Fruit fly (Drosophila melanogaster) whole organism, embryonic: ENCODE data around the gene CG7551.

Experiments
- Adf1 ChIP-seq: fragments of 200-800 bp; sonication (Bioruptor generic); IDR thresholded peaks from 2 replicates; pipeline ENCODE4 v1.3.6; 2022; ENCODE audit warnings: missing biosample characterization, missing genetic modification characterization
- Awh ChIP-seq: fragments of 200-800 bp; sonication (Bioruptor generic); IDR thresholded peaks from 2 replicates; pipeline ENCODE4, ENCODE4 v1.3.6; 2022; ENCODE audit warnings: missing biosample characterization, missing genetic modification characterization
- CG10267 ChIP-seq: fragments of 200-800 bp; sonication (Bioruptor generic); optimal IDR thresholded peaks from 2 replicates; lab custom pipeline; 2018; ENCODE audit warnings: missing biosample characterization, mild to moderate bottlenecking, missing genetic modification characterization, moderate library complexity
- CG10366 ChIP-seq: fragments of 200-800 bp; sonication (Bioruptor generic); IDR thresholded peaks from 2 replicates; pipeline ENCODE4 v1.3.6; 2022; ENCODE audit warnings: missing biosample characterization, missing genetic modification characterization
- CG10959 ChIP-seq: fragments of 200-800 bp; sonication (Bioruptor generic); IDR thresholded peaks from 2 replicates; pipeline ENCODE4 v1.3.6; 2022; ENCODE audit warnings: missing biosample characterization, missing genetic modification characterization
- CG11695 ChIP-seq: fragments of 200-800 bp; sonication (Bioruptor generic); IDR thresholded peaks from 3 replicates; pipeline ENCODE4 v1.3.6; 2022; ENCODE audit warnings: missing biosample characterization, missing genetic modification characterization
- CG12236 ChIP-seq: fragments of 200-800 bp; sonication (Bioruptor generic); optimal IDR thresholded peaks from 2 replicates; lab custom pipeline; 2016; ENCODE audit warnings: missing biosample characterization, missing genetic modification characterization
- CG1233 ChIP-seq: fragments of 200-800 bp; sonication (Bioruptor generic); optimal IDR thresholded peaks from 4 replicates; lab custom pipeline; 2018; ENCODE audit warnings: missing biosample characterization, mild to moderate bottlenecking, missing genetic modification characterization
- CG14710 ChIP-seq: fragments of 200-800 bp; sonication (Bioruptor generic); optimal IDR thresholded peaks from 3 replicates; lab custom pipeline; 2019; ENCODE audit warnings: missing biosample characterization, mild to moderate bottlenecking, missing genetic modification characterization, moderate library complexity
- CG15269 ChIP-seq: fragments of 200-800 bp; sonication (Bioruptor generic); optimal IDR thresholded peaks from 2 replicates; lab custom pipeline; 2018; ENCODE audit warnings: missing biosample characterization, mild to moderate bottlenecking, missing genetic modification characterization, moderate library complexity
- CG16779 ChIP-seq: fragments of 200-800 bp; sonication (Bioruptor generic); IDR thresholded peaks from 2 replicates; pipeline ENCODE4 v1.3.6; 2022; ENCODE audit warnings: missing biosample characterization, missing genetic modification characterization
- CG30403 ChIP-seq: fragments of 200-800 bp; sonication (Bioruptor generic); optimal IDR thresholded peaks from 3 replicates; lab custom pipeline; 2016; ENCODE audit warnings: missing biosample characterization, missing genetic modification characterization
- CG31365 ChIP-seq: fragments of 200-800 bp; sonication (Bioruptor generic); optimal IDR thresholded peaks from 2 replicates; lab custom pipeline; 2018; ENCODE audit warnings: missing biosample characterization, mild to moderate bottlenecking, missing genetic modification characterization
- CG32767 ChIP-seq: fragments of 200-800 bp; sonication (Bioruptor generic); IDR thresholded peaks from 2 replicates; pipeline ENCODE4 v1.3.6; 2022; ENCODE audit warnings: missing biosample characterization, missing genetic modification characterization
- CG3407 ChIP-seq: fragments of 200-800 bp; sonication (Bioruptor generic); optimal IDR thresholded peaks from 2 replicates; lab custom pipeline; 2018; ENCODE audit warnings: missing biosample characterization, mild to moderate bottlenecking, missing genetic modification characterization
- CG34376 ChIP-seq: fragments of 200-800 bp; sonication (Bioruptor generic); optimal IDR thresholded peaks from 2 replicates; lab custom pipeline; 2018; ENCODE audit warnings: missing biosample characterization, mild to moderate bottlenecking, missing genetic modification characterization
- CG42726 ChIP-seq: fragments of 200-800 bp; sonication (Bioruptor generic); IDR thresholded peaks from 2 replicates; pipeline ENCODE4 v1.3.6; 2022; ENCODE audit warnings: missing biosample characterization, missing genetic modification characterization; ENCODE audit not compliant: partially characterized antibody
- CG4424 ChIP-seq: fragments of 200-800 bp; sonication (Bioruptor generic); optimal IDR thresholded peaks from 3 replicates; lab custom pipeline; 2016; ENCODE audit warnings: missing biosample characterization, missing genetic modification characterization
- CG6854 ChIP-seq: fragments of 200-800 bp; sonication (Bioruptor generic); optimal IDR thresholded peaks from 3 replicates; lab custom pipeline; 2017; ENCODE audit warnings: missing biosample characterization, mild to moderate bottlenecking, missing genetic modification characterization
- CG7271 ChIP-seq: fragments of 200-800 bp; sonication (Bioruptor generic); optimal IDR thresholded peaks from 2 replicates; lab custom pipeline; 2018; ENCODE audit warnings: missing biosample characterization, mild to moderate bottlenecking, missing genetic modification characterization, moderate library complexity
- CG7745 ChIP-seq: fragments of 200-800 bp; sonication (Bioruptor generic); optimal IDR thresholded peaks from 2 replicates; lab custom pipeline; 2018; ENCODE audit warnings: missing biosample characterization, mild to moderate bottlenecking, missing genetic modification characterization, moderate library complexity
- CG8478 ChIP-seq: fragments of >200 bp; optimal IDR thresholded peaks from 2 replicates; lab custom pipeline; 2018
- CG9215 ChIP-seq: fragments of 200-800 bp; sonication (Bioruptor generic); IDR thresholded peaks from 2 replicates; pipeline ENCODE4 v1.3.6; 2022; ENCODE audit warnings: missing biosample characterization, missing genetic modification characterization
- CG9876 ChIP-seq: fragments of 200-800 bp; sonication (Bioruptor generic); optimal IDR thresholded peaks from 2 replicates; lab custom pipeline; 2016; ENCODE audit warnings: missing biosample characterization, missing genetic modification characterization
- Dfd ChIP-seq, 2 experiments: fragments of >200 bp; optimal IDR thresholded peaks; 2 replicates each; lab custom pipeline; 2017; ENCODE audit warnings: missing biosample characterization in 2 of 2, missing genetic modification characterization in 2 of 2
- Dip2 ChIP-seq: fragments of 200-800 bp; sonication (Bioruptor generic); IDR thresholded peaks from 2 replicates; pipeline ENCODE4 v1.3.6; 2022; ENCODE audit warnings: missing biosample characterization, missing genetic modification characterization
- Ets97D ChIP-seq: fragments of 200-800 bp; sonication (Bioruptor generic); optimal IDR thresholded peaks from 3 replicates; lab custom pipeline; 2016; ENCODE audit warnings: missing biosample characterization, missing genetic modification characterization
- GATAe ChIP-seq: fragments of 200-800 bp; sonication (Bioruptor generic); conservative IDR thresholded peaks from 2 replicates; pipeline ENCODE4 v1.3.6; 2022; ENCODE audit warnings: missing biosample characterization, missing genetic modification characterization
- HmgZ ChIP-seq: fragments of 200-800 bp; sonication (Bioruptor generic); optimal IDR thresholded peaks from 2 replicates; lab custom pipeline; 2018; ENCODE audit warnings: missing biosample characterization, mild to moderate bottlenecking, missing genetic modification characterization
- NK7.1 ChIP-seq: fragments of 200-800 bp; sonication (Bioruptor generic); optimal IDR thresholded peaks from 3 replicates; lab custom pipeline; 2016; ENCODE audit warnings: missing biosample characterization, missing genetic modification characterization
- PHDP ChIP-seq: fragments of 200-800 bp; sonication (Bioruptor generic); optimal IDR thresholded peaks from 3 replicates; lab custom pipeline; 2018; ENCODE audit warnings: missing biosample characterization, mild to moderate bottlenecking, missing genetic modification characterization, moderate library complexity
- Rfx ChIP-seq: fragments of 200-800 bp; sonication (Bioruptor generic); IDR thresholded peaks from 2 replicates; pipeline ENCODE4 v1.3.6; 2022; ENCODE audit warnings: missing biosample characterization, missing genetic modification characterization
- Vsx1 ChIP-seq: fragments of 200-800 bp; sonication (Bioruptor generic); optimal IDR thresholded peaks from 2 replicates; lab custom pipeline; 2017; ENCODE audit warnings: missing biosample characterization, mild to moderate bottlenecking, missing genetic modification characterization, missing genetic modification reagents
- abd-A ChIP-seq: fragments of 200-800 bp; sonication (Bioruptor generic); optimal IDR thresholded peaks from 3 replicates; lab custom pipeline; 2019; ENCODE audit warnings: missing biosample characterization, mild to moderate bottlenecking, missing genetic modification characterization, moderate library complexity
- bab2 ChIP-seq: fragments of 200-800 bp; sonication (Bioruptor generic); optimal IDR thresholded peaks from 2 replicates; lab custom pipeline; 2016; ENCODE audit warnings: missing biosample characterization, missing genetic modification characterization
- bsh ChIP-seq, 2 experiments: fragments of 200-800 bp; sonication (Bioruptor generic); optimal IDR thresholded peaks; 2 replicates each; lab custom pipeline; 2017 to 2018; ENCODE audit warnings: mild to moderate bottlenecking in 2 of 2, missing biosample characterization in 2 of 2, missing genetic modification characterization in 2 of 2, moderate library complexity in 1 of 2
- btn ChIP-seq: fragments of 200-800 bp; sonication (Bioruptor generic); optimal IDR thresholded peaks from 2 replicates; lab custom pipeline; 2016; ENCODE audit warnings: missing biosample characterization, missing genetic modification characterization
- chif ChIP-seq, 2 experiments: fragments of 200-800 bp; sonication (Bioruptor generic); optimal IDR thresholded peaks; 3 replicates each; lab custom pipeline; 2016; ENCODE audit warnings: missing biosample characterization in 2 of 2, missing genetic modification characterization in 2 of 2
- crp ChIP-seq, 2 experiments: fragments of 200-800 bp; sonication (Bioruptor generic); optimal IDR thresholded peaks; 2 replicates in 1 of 2; 3 replicates in 1 of 2; lab custom pipeline; 2017; ENCODE audit warnings: missing biosample characterization in 2 of 2, missing genetic modification characterization in 2 of 2, mild to moderate bottlenecking in 1 of 2, moderate library complexity in 1 of 2
- da ChIP-seq: fragments of 200-800 bp; sonication (Bioruptor generic); optimal IDR thresholded peaks from 2 replicates; lab custom pipeline; 2016; ENCODE audit warnings: missing biosample characterization, missing genetic modification characterization
- en ChIP-seq: fragments of 200-800 bp; sonication (Bioruptor generic); optimal IDR thresholded peaks from 2 replicates; lab custom pipeline; 2016; ENCODE audit warnings: missing biosample characterization, missing genetic modification characterization
- fd96Cb ChIP-seq: fragments of 200-800 bp; sonication (Bioruptor generic); optimal IDR thresholded peaks from 2 replicates; lab custom pipeline; 2018; ENCODE audit warnings: missing biosample characterization, mild to moderate bottlenecking, missing genetic modification characterization, moderate library complexity
- gsb-n ChIP-seq: fragments of 200-800 bp; sonication (Bioruptor generic); optimal IDR thresholded peaks from 3 replicates; lab custom pipeline; 2018; ENCODE audit warnings: missing biosample characterization, mild to moderate bottlenecking, missing genetic modification characterization
- lbe ChIP-seq: fragments of 200-800 bp; sonication (Bioruptor generic); optimal IDR thresholded peaks from 2 replicates; lab custom pipeline; 2016; ENCODE audit warnings: missing biosample characterization, mild to moderate bottlenecking, missing genetic modification characterization
- nom ChIP-seq: fragments of 200-800 bp; sonication (Bioruptor generic); optimal IDR thresholded peaks from 2 replicates; lab custom pipeline; 2017; ENCODE audit warnings: missing biosample characterization, missing genetic modification characterization, mild to moderate bottlenecking, moderate library complexity, missing genetic modification reagents
- run ChIP-seq: fragments of 200-800 bp; sonication (Bioruptor generic); optimal IDR thresholded peaks from 3 replicates; lab custom pipeline; 2018; ENCODE audit warnings: missing biosample characterization, mild to moderate bottlenecking, missing genetic modification characterization
- sd ChIP-seq: fragments of 200-800 bp; sonication (Bioruptor generic); optimal IDR thresholded peaks from 3 replicates; lab custom pipeline; 2018; ENCODE audit warnings: missing biosample characterization, mild to moderate bottlenecking, missing genetic modification characterization, moderate library complexity
- tna ChIP-seq: fragments of 200-800 bp; sonication (Bioruptor generic); IDR thresholded peaks from 2 replicates; pipeline ENCODE4 v1.3.6; 2022; ENCODE audit warnings: missing biosample characterization, missing genetic modification characterization; ENCODE audit not compliant: partially characterized antibody
- zen2 ChIP-seq: fragments of 200-800 bp; sonication (Bioruptor generic); IDR thresholded peaks from 3 replicates; pipeline ENCODE4 v1.3.6; 2022; ENCODE audit warnings: missing biosample characterization, missing genetic modification characterization; ENCODE audit not compliant: partially characterized antibody
- zfh2 ChIP-seq: fragments of 200-800 bp; sonication (Bioruptor generic); optimal IDR thresholded peaks from 2 replicates; lab custom pipeline; 2016; ENCODE audit warnings: missing biosample characterization, missing genetic modification characterization

Gene CG7551

dm6 chr3L:11422338-11422802 lies 35.9 kb upstream of the CG7551 start (continued):
- TF ChIP-seq da (GFP tag; lab: Kevin White, UChicago) (no peak), CG11695 (GFP tag; lab: Robert Waterston, UW) (peak; percentile 86), CG4424 (GFP tag; lab: Kevin White, UChicago) (peak; percentile 78), Rfx (GFP tag; lab: Robert Waterston, UW) (peak; percentile 67), HmgZ (tag; lab: Kevin White, UChicago) (peak; percentile 31), nom (GFP tag; lab: Kevin White, UChicago) (no peak), zen2 (no peak), CG14710 (tag; lab: Kevin White, UChicago) (peak; percentile 88), zfh2 (GFP tag; lab: Kevin White, UChicago) (no peak), sd (tag; lab: Kevin White, UChicago) (no peak), tna (GFP tag; lab: Robert Waterston, UW) (no peak), btn (GFP tag; lab: Kevin White, UChicago) (peak; percentile 6), CG30403 (GFP tag; lab: Kevin White, UChicago) (peak; percentile 80), gsb-n (tag; lab: Kevin White, UChicago) (peak; percentile 68), Awh (GFP tag; lab: Robert Waterston, UW) (peak; percentile 86), fd96Cb (tag; lab: Kevin White, UChicago) (peak; percentile 83), lbe (GFP tag; lab: Kevin White, UChicago) (no peak), run (tag; lab: Kevin White, UChicago) (peak; percentile 48), crp (GFP tag; optimal IDR thresholded peaks at IDR 0.05; lab: Kevin White, UChicago) (peak in 1 of 2 experiments; percentile 18), PHDP (tag; lab: Kevin White, UChicago) (peak; percentile 58), CG9876 (GFP tag; lab: Kevin White, UChicago) (peak; percentile 11), CG3407 (GFP tag; lab: Kevin White, UChicago) (peak; percentile 57), CG12236 (peak; percentile 23), chif (GFP tag; optimal IDR thresholded peaks at IDR 0.05; lab: Kevin White, UChicago) (peak; percentile 28 to 73), Ets97D (GFP tag; lab: Kevin White, UChicago) (no peak), Dip2 (GFP tag; lab: Robert Waterston, UW) (0 out of 2 replicates have a peak, but pooled peaks have one; percentile 14), CG8478 (no peak), CG31365 (no peak), CG10366 (GFP tag; lab: Robert Waterston, UW) (peak; percentile 74), CG16779 (GFP tag; lab: Robert Waterston, UW) (no peak), bab2 (peak; percentile 50), Adf1 (peak; percentile 30; the same call in 1 of the 2 replicates), CG32767 (GFP tag; lab: Robert Waterston, UW) (peak; percentile 77), CG42726 (GFP tag; lab: Robert Waterston, UW) (no peak), CG10267 (tag; lab: Kevin White, UChicago) (peak; percentile 85), CG1233 (GFP tag; lab: Kevin White, UChicago) (peak; percentile 76), Dfd (GFP tag; optimal IDR thresholded peaks at IDR 0.05; lab: Kevin White, UChicago) (no peak), CG10959 (GFP tag; lab: Robert Waterston, UW) (peak; percentile 88), GATAe (GFP tag; lab: Robert Waterston, UW) (no peak), CG7271 (peak; percentile 15), bsh (GFP tag; optimal IDR thresholded peaks at IDR 0.05; lab: Kevin White, UChicago) (peak in 1 of 2 experiments; percentile 81), CG9215 (GFP tag; lab: Robert Waterston, UW) (peak; percentile 47; the same call in 1 of the 2 replicates), abd-A (tag; lab: Kevin White, UChicago) (peak; percentile 13), NK7.1 (GFP tag; lab: Kevin White, UChicago) (peak; percentile 36), Vsx1 (GFP tag; lab: Kevin White, UChicago) (peak; percentile 61), en (GFP tag; lab: Kevin White, UChicago) (no peak), CG15269 (tag; lab: Kevin White, UChicago) (peak; percentile 64), CG6854 (GFP tag; lab: Kevin White, UChicago) (peak; percentile 59), CG34376 (GFP tag; lab: Kevin White, UChicago) (peak; percentile 24), CG7745 (no peak)
